Worm (Caenorhabditis elegans): ENCODE data around the gene pac-1.

ce11 chrIII:8457605-8458004, 37.2 kb upstream of the pac-1 start:
- TF ChIP-seq Y79H2A.3 (GFP tag; conservative IDR thresholded peaks at IDR 0.05), result no peak
- no peak for TF ChIP-seq ama-1 (optimal IDR thresholded peaks at IDR 0.05)
- TF ChIP-seq ama-1 (GFP tag; optimal IDR thresholded peaks at IDR 0.05), result no peak
- no peak for TF ChIP-seq fkh-3 (tag; optimal IDR thresholded peaks at IDR 0.05)
- no peak for TF ChIP-seq F39B2.1 (GFP tag; IDR thresholded peaks at IDR 0.05)
- no peak for TF ChIP-seq zim-3 (tag; optimal IDR thresholded peaks at IDR 0.05)
- no peak for TF ChIP-seq ztf-26 (tag; optimal IDR thresholded peaks at IDR 0.05)
- no peak for TF ChIP-seq lir-1 (GFP tag; conservative IDR thresholded peaks at IDR 0.05)
- no peak for TF ChIP-seq dpl-1 (GFP tag; optimal IDR thresholded peaks at IDR 0.05)
- TF ChIP-seq ztf-6 (GFP tag; IDR thresholded peaks at IDR 0.05), result no peak
- TF ChIP-seq pha-4 (tag; optimal IDR thresholded peaks at IDR 0.05), result no peak

Data from whole organism, young adult.